Worm (Caenorhabditis elegans): ENCODE measurements around the gene his-35.

DNA sequence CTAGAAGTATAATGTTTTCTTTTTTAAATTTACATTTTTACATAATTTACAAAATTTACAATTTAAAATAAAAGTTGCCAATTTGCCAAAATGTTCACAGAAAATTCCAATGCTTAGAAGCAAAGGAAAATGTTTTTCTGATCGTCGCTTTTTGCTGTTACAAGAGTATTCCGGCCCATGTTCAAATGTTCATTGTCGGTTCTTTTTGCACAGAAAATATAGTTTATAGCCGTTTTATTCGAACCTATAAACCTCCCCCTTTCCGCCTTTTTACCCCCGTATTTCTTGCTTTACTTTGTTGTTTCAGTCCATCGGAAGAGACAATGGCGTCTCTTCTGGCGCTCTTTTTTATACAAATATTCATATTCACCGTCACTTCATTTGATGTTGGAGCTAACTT, 10.5 kb downstream of the his-35 start, which contains the start of gene tag-329:
- TF ChIP-seq dmd-4 (tag; optimal IDR thresholded peaks at IDR 0.05; ENCODE audit: borderline replicate concordance) (no peak), C08G9.2 (tag; optimal IDR thresholded peaks at IDR 0.05) (no peak), unc-42 (tag; optimal IDR thresholded peaks at IDR 0.05) (no peak), ceh-18 (tag; optimal IDR thresholded peaks at IDR 0.05) (no peak), fkh-10 (GFP tag; optimal IDR thresholded peaks at IDR 0.05) (no peak), ama-1 (optimal IDR thresholded peaks at IDR 0.05) (no peak), nfya-1 (tag; optimal IDR thresholded peaks at IDR 0.05) (no peak), ceh-14 (tag; optimal IDR thresholded peaks at IDR 0.05) (no peak), eyg-1 (tag; optimal IDR thresholded peaks at IDR 0.05) (no peak), nhr-232 (tag; optimal IDR thresholded peaks at IDR 0.05) (no peak), odd-2 (tag; optimal IDR thresholded peaks at IDR 0.05) (no peak)
